Fruit fly (Drosophila melanogaster) ovary, adult (tissue): ENCODE measurements around the gene CG16736.

Experiments used
- CG17801 ChIP-seq: fragments of 200-800 bp; optimal IDR thresholded peaks from 2 replicates; lab custom pipeline; 2019; ENCODE audit warnings: missing biosample characterization, mild to moderate bottlenecking, missing genetic modification characterization, moderate library complexity; ENCODE audit not compliant: partially characterized antibody

The CG16736 gene

DNA sequence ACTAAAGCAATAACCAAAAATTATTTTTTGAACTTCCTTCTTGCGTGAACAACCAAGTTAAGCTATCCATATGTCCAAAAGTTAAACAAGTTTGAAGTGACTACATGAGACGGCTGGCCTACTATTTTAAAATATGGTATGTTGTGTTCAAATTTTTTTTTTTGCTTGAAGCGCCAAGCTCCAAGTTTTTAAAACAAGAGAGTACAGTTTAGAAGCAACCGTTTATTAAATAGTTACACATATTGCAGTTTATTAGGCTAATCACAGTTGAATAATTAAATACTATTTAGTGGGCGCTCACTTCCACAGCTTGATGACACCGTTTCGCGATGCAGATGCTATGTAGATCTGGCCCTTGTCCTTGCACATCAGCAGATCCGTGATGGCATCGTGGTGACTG lies 17.0 kb downstream of the CG16736 start, which contains the start of gene D1:
Gene D1 (minus strand): TSS at position 101 of the 400 bp plus-strand sequence.
- TF ChIP-seq CG17801 (GFP tag; lab: Kevin White, UChicago) = no peak

DNA sequence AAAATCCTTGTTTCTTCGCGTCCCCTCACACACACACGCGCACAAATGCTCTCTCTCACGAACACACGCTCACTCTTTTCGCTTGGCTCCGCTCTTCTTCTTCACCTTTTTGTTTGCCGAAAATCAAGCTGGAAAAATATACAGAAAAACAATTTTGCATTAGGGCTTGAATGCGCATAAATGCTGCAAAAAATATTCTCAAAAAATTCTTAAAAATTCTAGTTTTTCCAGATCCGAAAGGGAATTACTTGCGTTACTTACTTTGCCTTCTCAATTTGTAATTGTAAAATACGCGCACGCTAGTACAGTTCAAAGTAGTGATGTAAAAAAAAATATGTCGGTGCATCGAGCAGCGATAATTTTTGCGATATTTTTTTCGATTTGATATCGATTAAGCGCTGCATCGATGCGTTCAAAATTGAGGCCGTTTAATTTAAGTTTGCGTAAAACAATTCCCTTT lies 17.5 kb downstream of the CG16736 start:
- TF ChIP-seq CG17801 (GFP tag; lab: Kevin White, UChicago) = peak; percentile 67

DNA sequence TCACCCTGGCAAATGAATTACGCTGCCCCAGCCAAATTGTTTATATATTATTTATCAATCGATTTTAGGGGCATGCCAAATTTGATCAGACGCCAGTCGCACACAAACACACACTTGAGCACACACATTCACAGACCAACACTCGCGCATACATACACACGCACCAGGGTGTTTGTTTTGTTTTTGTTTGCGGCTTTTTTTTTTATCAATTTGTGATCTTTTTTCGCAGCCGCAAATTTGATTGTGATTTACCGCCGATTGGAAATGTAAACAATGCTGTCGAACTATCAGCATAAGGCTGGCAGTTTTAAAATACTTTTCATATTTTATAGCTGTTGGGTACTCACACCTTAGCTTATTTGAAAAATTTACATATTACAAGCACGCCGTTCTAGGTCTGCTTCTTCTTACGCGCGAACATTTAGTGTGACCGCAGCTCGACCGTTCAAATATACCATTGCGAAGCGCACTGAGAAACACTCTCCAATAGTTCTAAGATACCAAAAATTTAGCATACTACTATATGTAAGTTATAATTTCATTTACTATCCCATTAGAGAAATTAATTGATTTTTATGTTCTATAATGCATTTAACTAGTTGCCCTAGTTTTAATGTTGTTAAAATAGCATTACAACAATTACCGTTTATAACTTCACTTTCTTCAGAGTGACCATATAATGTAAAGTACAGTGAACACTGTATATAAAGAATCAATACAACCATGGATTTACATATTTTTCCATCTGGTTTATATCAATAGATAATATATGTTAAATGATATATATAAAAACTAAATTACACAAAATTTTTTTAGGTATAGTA lies 20.0 kb downstream of the CG16736 start, which contains the start of gene pum:
Gene pum (minus strand): TSS at position 415 of the 824 bp plus-strand sequence.
- TF ChIP-seq CG17801 (GFP tag; lab: Kevin White, UChicago) = peak; percentile 57

DNA sequence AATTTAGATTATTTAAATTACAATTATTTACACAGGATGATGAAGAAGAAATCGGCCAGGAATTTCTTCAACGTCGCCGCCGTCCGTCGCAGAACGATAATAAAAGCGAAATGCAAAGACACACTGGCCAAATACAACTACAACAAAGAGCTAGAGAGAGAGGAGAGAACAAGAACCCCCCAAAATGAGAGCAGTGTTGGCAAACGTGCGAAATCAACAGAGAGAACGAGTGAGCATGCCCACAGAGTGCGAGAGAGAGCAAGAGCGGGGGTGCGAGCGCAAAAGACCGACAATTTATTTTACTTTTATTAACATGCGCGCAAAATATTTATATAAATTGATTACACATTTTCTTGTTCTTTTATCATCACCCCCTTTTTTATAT lies 20.6 kb downstream of the CG16736 start:
- no peak for TF ChIP-seq CG17801 (GFP tag; lab: Kevin White, UChicago)

DNA sequence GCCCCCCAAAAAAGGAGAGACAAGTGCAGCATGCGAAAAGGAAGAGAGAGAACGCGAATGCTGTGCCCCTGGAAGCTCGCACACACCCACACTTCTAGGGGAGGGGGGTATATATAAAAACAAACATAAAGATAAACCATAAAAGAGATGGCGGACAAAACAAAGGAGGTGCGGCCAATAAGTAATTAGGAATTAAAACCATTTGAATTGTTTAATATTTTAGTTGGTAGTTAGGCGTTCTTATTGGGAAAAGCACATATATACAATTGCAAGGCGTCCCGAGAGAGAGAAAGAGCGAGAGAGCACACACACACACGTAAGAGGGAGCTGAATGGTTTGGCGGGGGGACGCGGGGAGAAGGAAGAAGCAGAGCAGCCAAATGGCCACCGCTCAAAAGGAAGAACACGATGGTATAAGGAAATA lies 21.4 kb downstream of the CG16736 start:
- TF ChIP-seq CG17801 (GFP tag; lab: Kevin White, UChicago) = no peak

DNA sequence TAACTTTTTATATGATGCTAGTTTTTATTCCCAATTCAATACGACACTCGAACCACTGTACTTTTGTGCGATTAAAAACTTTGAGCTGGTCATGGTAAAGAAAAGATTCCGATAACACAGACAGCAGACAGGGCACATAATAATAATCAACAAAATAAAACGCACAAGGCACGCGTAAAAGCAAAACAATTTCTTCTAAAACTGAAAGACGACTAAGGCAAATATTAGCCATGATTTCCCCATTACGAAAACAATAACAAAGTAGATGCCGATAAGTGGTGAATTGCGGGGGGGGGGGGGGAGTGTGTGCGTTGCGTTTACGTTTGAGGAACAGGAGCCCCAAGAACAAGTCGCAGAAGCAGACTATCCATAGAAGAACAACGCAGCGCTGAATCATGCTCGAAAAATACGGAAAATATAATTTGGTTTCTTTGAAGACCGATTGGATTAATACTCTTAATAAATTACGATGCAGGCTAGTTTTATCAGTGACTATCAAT lies 22.7 kb downstream of the CG16736 start:
- no peak for TF ChIP-seq CG17801 (GFP tag; lab: Kevin White, UChicago)

DNA sequence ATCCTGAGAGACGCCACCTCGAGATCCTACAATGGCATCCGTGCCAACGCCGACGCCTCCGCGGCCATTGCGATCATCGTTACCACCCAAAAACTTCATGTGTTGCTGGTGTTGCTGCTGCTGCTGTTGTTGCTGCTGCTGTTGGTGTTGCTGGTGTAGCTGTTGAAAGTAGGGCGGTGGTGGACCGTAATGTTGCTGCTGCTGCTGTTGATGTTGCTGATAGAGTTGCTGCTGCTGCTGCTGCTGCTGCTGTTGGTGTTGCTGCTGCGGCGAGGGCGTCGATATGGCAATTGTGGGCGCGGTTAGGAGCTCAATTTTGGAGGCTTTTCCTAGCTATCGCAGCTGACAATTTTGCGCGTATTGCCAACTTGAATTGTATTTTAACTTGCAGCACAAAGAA lies 23.8 kb downstream of the CG16736 start:
- no peak for TF ChIP-seq CG17801 (GFP tag; lab: Kevin White, UChicago)

DNA sequence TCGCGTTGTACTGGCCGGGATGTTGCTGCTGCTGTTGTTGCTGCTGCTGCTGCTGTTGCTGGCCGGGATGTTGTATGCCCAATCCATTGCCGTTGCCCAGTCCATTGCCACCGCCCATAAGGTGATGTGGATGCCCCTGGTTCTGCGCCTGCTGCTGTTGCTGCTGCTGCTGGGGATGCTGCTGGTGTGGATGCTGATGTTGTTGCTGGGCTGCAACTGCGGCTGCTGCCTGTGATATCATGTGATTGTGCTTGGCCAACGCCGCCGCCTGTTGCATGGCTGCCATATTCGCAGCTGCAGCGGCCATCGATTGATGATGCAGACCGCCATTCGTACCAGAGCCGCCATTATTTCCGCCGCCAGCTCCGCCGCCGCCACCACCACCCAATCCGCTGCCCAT lies 25.2 kb downstream of the CG16736 start:
- TF ChIP-seq CG17801 (GFP tag; lab: Kevin White, UChicago) = no peak

DNA sequence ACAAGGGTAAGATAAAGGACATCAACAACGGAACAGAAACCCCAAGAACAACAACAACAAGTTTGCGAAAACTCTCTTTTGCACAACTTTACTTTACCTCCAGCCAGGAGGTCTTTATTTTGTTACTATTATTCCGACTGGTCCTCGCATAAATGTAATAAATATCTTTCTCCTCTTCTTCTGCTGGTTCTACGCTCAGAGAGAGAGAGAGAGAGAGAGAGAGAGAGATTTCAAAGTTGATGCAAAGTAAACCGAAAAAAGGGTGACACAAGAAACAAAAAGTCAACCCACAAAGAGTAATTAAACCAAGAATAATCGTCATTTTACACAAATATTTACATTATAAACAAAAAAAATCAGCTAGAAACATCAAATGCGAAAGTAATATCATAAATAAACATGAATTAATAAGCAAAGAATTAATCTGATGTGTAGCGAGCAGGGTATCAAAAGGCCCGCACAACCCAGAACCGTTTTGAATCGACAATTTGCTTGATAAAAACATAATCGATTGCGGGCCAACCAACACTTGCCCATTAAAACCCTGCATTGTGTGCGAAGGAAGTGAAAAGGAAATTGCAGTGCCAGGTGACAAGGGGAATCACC lies 27.4 kb downstream of the CG16736 start:
- peak; percentile 48 for TF ChIP-seq CG17801 (GFP tag; lab: Kevin White, UChicago)

DNA sequence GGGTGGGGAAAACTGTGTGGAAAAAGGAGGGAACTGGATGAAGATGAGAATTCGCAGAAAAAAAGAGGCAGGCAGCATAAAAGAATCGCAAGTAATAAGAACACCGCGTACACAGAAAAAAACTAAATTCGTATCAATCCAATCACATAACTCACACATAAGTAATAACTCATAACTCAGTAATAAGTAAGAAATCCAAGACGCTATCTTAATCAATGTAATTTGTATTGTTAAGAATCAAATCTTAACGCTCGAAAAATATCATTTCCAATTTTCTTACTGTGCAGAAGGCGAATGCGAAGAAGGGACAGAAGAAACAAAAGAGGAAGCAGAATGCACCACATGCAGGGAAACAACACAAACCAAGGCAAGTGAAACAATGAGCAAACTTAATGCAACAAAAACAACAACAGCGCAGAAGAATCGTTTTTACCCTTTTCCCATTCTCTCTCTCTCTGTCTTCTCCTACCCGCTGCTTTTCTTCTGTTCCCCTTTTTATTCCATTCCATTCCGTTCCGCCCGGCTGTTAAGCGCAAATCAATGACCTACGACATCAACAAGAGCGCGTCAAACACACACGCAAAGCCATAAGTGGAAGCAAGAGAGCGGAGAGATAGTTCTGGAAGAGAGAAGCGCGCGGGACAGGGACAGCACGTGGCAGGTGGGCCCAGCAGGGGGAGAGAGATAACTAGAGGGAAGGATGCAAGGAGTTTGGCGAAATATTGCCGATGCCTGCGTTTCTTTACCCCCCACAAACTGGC lies 28.3 kb downstream of the CG16736 start:
- peak; percentile 95 for TF ChIP-seq CG17801 (GFP tag; lab: Kevin White, UChicago)

DNA sequence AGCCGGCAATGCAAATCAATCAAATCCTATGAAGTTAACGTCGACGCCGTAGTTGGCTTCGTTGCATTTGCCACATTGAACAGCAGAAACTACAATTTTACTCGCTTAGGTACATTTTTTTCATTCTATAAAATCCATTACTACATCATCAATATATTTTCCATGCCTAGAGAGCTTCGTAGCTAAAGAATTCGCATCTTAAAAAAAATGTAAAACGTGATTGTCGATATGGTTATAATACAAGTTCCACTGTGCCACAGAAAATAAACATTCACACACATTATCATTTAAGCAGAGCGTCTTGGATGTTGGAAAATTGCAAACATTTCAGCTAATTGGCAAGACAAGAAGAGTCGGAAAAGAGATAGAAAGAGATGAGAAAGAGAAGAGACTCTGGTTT lies 29.6 kb downstream of the CG16736 start:
- TF ChIP-seq CG17801 (GFP tag; lab: Kevin White, UChicago) = no peak

DNA sequence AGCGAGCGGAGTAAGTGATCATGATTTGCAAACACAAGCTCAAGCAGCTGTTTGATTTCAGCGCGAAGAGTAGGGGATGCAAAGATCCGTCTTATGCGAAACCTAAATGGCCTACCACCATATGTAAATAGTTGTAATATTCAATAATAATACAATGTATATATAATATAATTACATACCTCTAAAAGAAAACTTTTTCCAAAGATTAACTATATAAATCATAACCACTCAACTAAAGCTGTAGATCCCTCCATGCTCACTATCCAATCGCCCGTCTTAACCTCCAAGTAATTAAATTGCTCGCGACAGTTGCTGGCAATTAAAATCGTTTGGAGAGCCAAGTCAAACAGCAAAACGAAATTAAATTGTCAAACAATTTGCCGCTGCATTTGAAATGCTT lies 30.2 kb downstream of the CG16736 start:
- TF ChIP-seq CG17801 (GFP tag; lab: Kevin White, UChicago) = peak; percentile 86

DNA sequence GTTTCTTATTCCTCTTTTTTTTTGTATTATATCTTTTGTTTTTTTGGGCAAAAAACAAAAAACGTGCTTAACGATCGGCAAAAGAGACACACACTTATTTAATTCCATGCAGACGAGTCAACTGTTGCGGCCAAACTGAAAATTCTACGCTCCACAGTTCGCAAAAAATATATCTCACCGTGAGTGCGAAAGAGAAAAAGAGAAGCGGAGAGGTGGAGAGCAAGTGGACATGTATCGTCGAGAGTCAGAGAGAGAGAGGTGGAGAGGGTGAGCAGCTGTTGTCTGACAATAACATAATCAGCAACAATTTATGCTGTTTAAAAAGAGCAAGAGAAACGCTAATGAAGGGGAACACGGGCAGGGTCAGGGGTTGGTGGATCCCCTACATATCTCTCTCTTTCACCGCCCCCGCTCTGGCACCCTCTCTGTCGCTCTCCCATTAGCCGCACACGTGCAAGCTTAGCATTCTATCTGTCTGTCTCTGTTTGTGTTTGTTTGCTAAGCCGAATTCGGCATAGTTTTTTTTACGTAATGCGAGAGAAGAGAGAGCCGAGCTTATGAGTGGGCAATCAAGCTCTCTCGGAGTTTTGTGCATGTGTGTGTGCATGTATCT lies 30.7 kb downstream of the CG16736 start:
- TF ChIP-seq CG17801 (GFP tag; lab: Kevin White, UChicago) = peak; percentile 91

DNA sequence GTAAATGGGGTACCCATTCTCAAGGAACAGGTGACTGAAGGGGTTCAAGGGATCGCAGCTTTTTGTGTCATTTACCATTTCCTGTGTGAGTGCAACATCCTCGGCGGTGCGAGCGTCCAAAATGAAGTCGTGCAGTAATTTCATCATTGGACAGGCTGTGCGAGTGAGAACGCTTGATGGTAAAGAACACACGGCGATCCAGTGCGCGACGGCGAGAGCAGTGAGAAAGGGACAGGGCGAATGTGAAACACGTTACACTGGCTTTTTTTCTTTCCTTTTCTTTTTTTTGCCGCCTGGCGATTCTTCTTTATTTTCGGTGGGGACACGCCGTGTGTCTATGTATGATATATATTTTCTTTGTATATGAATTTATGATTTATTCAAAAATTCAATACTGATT lies 31.4 kb downstream of the CG16736 start:
- no peak for TF ChIP-seq CG17801 (GFP tag; lab: Kevin White, UChicago)
